Fruit fly (Drosophila melanogaster): ENCODE data around the gene CG42371.

dm6 chr2L:2198119-2198494 is 18.9 kb downstream of the CG42371 start:
- no peak for TF ChIP-seq pan (optimal IDR thresholded peaks at IDR 0.05)
- no peak for TF ChIP-seq br (GFP tag; optimal IDR thresholded peaks at IDR 0.05)
- TF ChIP-seq Sp1 (GFP tag; optimal IDR thresholded peaks at IDR 0.05): no peak
- TF ChIP-seq Dfd (GFP tag; optimal IDR thresholded peaks at IDR 0.05): no peak
- no peak for TF ChIP-seq h (GFP tag; optimal IDR thresholded peaks at IDR 0.05)
- no peak for TF ChIP-seq Mio (GFP tag; optimal IDR thresholded peaks at IDR 0.05)
- TF ChIP-seq Myc (optimal IDR thresholded peaks at IDR 0.05): no peak
- TF ChIP-seq brk (GFP tag; optimal IDR thresholded peaks at IDR 0.05): no peak
- TF ChIP-seq fru (GFP tag; optimal IDR thresholded peaks at IDR 0.05): no peak
- no peak for TF ChIP-seq psq (GFP tag; optimal IDR thresholded peaks at IDR 0.05)
- no peak for TF ChIP-seq Abd-B (GFP tag; optimal IDR thresholded peaks at IDR 0.05)

Data from whole organism, wandering third instar larva.